Fruit fly (Drosophila melanogaster) S2 (cell line): Measurements from ENCODE around the gene CG4935.

Source experiments
- CG8478 ChIP-seq: fragments of >200 bp; optimal IDR thresholded peaks from 2 replicates; lab custom pipeline; 2018
- CTCF ChIP-seq, 2 experiments: fragments of >200 bp; optimal IDR thresholded peaks; 2 replicates each; lab custom pipeline; 2018

- TF ChIP-seq CG8478 (lab: Kevin White, UChicago) (no peak), CTCF (optimal IDR thresholded peaks at IDR 0.05; lab: Kevin White, UChicago) (no peak)
Observed at dm6 chr2L:16277922-16278321, 16.0 kb downstream of the CG4935 start.
